Worm (Caenorhabditis elegans) whole organism, L1 larva: ENCODE results near the gene Y39C12A.9.

Experiments used
- C16A3.4 ChIP-seq: fragments of 150-350 bp; optimal IDR thresholded peaks from 2 replicates; lab custom pipeline; 2014; ENCODE audit warnings: missing biosample characterization, missing genetic modification characterization
- F16B12.6 ChIP-seq: fragments of 150-350 bp; optimal IDR thresholded peaks from 2 replicates; lab custom pipeline; 2014; ENCODE audit warnings: missing biosample characterization, missing genetic modification characterization
- Y116A8C.19 ChIP-seq: sonication (generic microtip); optimal IDR thresholded peaks from 2 replicates; lab custom pipeline; 2016; ENCODE audit warnings: missing compliant biosample characterization, missing genetic modification characterization, borderline replicate concordance
- aly-2 ChIP-seq: fragments of 150-350 bp; optimal IDR thresholded peaks from 2 replicates; lab custom pipeline; 2014; ENCODE audit warnings: missing biosample characterization, missing genetic modification characterization
- blmp-1 ChIP-seq: fragments of 150-350 bp; optimal IDR thresholded peaks from 2 replicates; lab custom pipeline; 2014; ENCODE audit warnings: missing biosample characterization, missing genetic modification characterization
- ceh-63 ChIP-seq: fragments of 200-800 bp; sonication (Bioruptor generic); optimal IDR thresholded peaks from 2 replicates; lab custom pipeline; 2018; ENCODE audit warnings: mild to moderate bottlenecking, missing genetic modification characterization, missing compliant biosample characterization
- ceh-82 ChIP-seq, 3 experiments: fragments of 150-350 bp in 1 of 3; sonication (generic microtip) in 2 of 3; optimal IDR thresholded peaks; 2 replicates each; lab custom pipeline; 2014 to 2017; ENCODE audit warnings: missing biosample characterization in 3 of 3, missing genetic modification characterization in 3 of 3
- dpl-1 ChIP-seq, 3 experiments: fragments of 150-350 bp in 2 of 3; sonication (generic microtip) in 1 of 3; optimal IDR thresholded peaks; 2 replicates each; lab custom pipeline; 2014 to 2017; ENCODE audit warnings: missing biosample characterization in 3 of 3, missing genetic modification characterization in 3 of 3, missing genetic modification reagents in 3 of 3
- dsc-1 ChIP-seq: sonication (generic microtip); optimal IDR thresholded peaks from 2 replicates; lab custom pipeline; 2016; ENCODE audit warnings: mild to moderate bottlenecking, missing genetic modification characterization, missing compliant biosample characterization
- efl-3 ChIP-seq: fragments of 200-800 bp; sonication (Bioruptor generic); optimal IDR thresholded peaks from 2 replicates; lab custom pipeline; 2018; ENCODE audit warnings: mild to moderate bottlenecking, missing genetic modification characterization, missing compliant biosample characterization
- egl-27 ChIP-seq, 2 experiments: fragments of 150-350 bp in 1 of 2; sonication (generic microtip); optimal IDR thresholded peaks; 3 replicates each; lab custom pipeline; 2017 to 2018; ENCODE audit warnings: missing biosample characterization in 2 of 2, missing genetic modification characterization in 2 of 2, missing genetic modification reagents in 2 of 2
- elt-2 ChIP-seq: sonication (generic microtip); optimal IDR thresholded peaks from 2 replicates; lab custom pipeline; 2016; ENCODE audit warnings: missing genetic modification characterization, mild to moderate bottlenecking, inconsistent platforms, missing compliant biosample characterization, missing genetic modification reagents
- fkh-4 ChIP-seq: sonication (generic microtip); optimal IDR thresholded peaks from 2 replicates; lab custom pipeline; 2016; ENCODE audit warnings: missing compliant biosample characterization, missing genetic modification characterization, borderline replicate concordance
- fkh-8 ChIP-seq: sonication (generic microtip); optimal IDR thresholded peaks from 2 replicates; lab custom pipeline; 2016; ENCODE audit warnings: mild to moderate bottlenecking, missing genetic modification characterization, missing compliant biosample characterization
- fos-1 ChIP-seq: fragments of 150-350 bp; optimal IDR thresholded peaks from 2 replicates; lab custom pipeline; 2014; ENCODE audit warnings: missing biosample characterization, missing genetic modification characterization
- grh-1 ChIP-seq: fragments of 200-800 bp; sonication (Bioruptor generic); IDR thresholded peaks from 2 replicates; pipeline ENCODE4 v1.3.6; 2022; ENCODE audit warnings: missing genetic modification reagents, missing genetic modification characterization, missing compliant biosample characterization
- hlh-4 ChIP-seq: sonication (generic microtip); optimal IDR thresholded peaks from 2 replicates; lab custom pipeline; 2016; ENCODE audit warnings: mild to moderate bottlenecking, missing genetic modification characterization, missing compliant biosample characterization
- irx-1 ChIP-seq: sonication (generic microtip); optimal IDR thresholded peaks from 2 replicates; lab custom pipeline; 2016; ENCODE audit warnings: missing genetic modification characterization, missing compliant biosample characterization
- lin-14 ChIP-seq: fragments of 200-800 bp; sonication (Bioruptor generic); optimal IDR thresholded peaks from 2 replicates; lab custom pipeline; 2018; ENCODE audit warnings: mild to moderate bottlenecking, missing genetic modification characterization, moderate library complexity, missing compliant biosample characterization
- mef-2 ChIP-seq: fragments of 150-350 bp; optimal IDR thresholded peaks from 2 replicates; lab custom pipeline; 2014; ENCODE audit warnings: missing biosample characterization, missing genetic modification characterization
- nhr-11 ChIP-seq: fragments of 150-350 bp; optimal IDR thresholded peaks from 2 replicates; lab custom pipeline; 2014; ENCODE audit warnings: missing biosample characterization, missing genetic modification characterization
- nhr-20 ChIP-seq: sonication (generic microtip); optimal IDR thresholded peaks from 2 replicates; lab custom pipeline; 2016; ENCODE audit warnings: mild to moderate bottlenecking, missing genetic modification characterization, missing compliant biosample characterization
- nhr-28 ChIP-seq: fragments of 150-350 bp; optimal IDR thresholded peaks from 2 replicates; lab custom pipeline; 2014; ENCODE audit warnings: missing biosample characterization, missing genetic modification characterization
- nhr-47 ChIP-seq: sonication (generic microtip); optimal IDR thresholded peaks from 2 replicates; lab custom pipeline; 2016; ENCODE audit warnings: mild to moderate bottlenecking, missing genetic modification characterization, moderate library complexity, missing compliant biosample characterization
- nhr-71 ChIP-seq: sonication (generic microtip); optimal IDR thresholded peaks from 2 replicates; lab custom pipeline; 2016; ENCODE audit warnings: mild to moderate bottlenecking, missing genetic modification characterization, moderate library complexity, missing compliant biosample characterization
- nhr-85 ChIP-seq: sonication (generic microtip); peaks from one replicate; lab custom pipeline; 2016; ENCODE audit warnings: missing genetic modification characterization, inconsistent platforms, missing compliant biosample characterization
- pag-3 ChIP-seq: sonication (generic microtip); optimal IDR thresholded peaks from 2 replicates; lab custom pipeline; 2017; ENCODE audit warnings: missing genetic modification characterization, mild to moderate bottlenecking, missing compliant biosample characterization, antibody characterized with exemption, borderline replicate concordance; ENCODE audit not compliant: insufficient read depth
- pax-3 ChIP-seq: fragments of 200-800 bp; sonication (Bioruptor generic); optimal IDR thresholded peaks from 2 replicates; lab custom pipeline; 2018; ENCODE audit warnings: mild to moderate bottlenecking, missing genetic modification characterization, moderate library complexity, missing compliant biosample characterization
- pqm-1 ChIP-seq: sonication (generic microtip); optimal IDR thresholded peaks from 3 replicates; lab custom pipeline; 2017; ENCODE audit warnings: missing biosample characterization, missing genetic modification characterization
- rnt-1 ChIP-seq: sonication (generic microtip); optimal IDR thresholded peaks from 2 replicates; lab custom pipeline; 2016; ENCODE audit warnings: mild to moderate bottlenecking, missing genetic modification characterization, moderate library complexity, missing compliant biosample characterization
- snu-23 ChIP-seq: sonication (generic microtip); optimal IDR thresholded peaks from 2 replicates; lab custom pipeline; 2016; ENCODE audit warnings: missing genetic modification characterization, missing compliant biosample characterization
- sox-4 ChIP-seq: sonication (generic microtip); optimal IDR thresholded peaks from 2 replicates; lab custom pipeline; 2016; ENCODE audit warnings: missing genetic modification characterization, missing compliant biosample characterization
- sptf-1 ChIP-seq: fragments of 150-350 bp; optimal IDR thresholded peaks from 2 replicates; lab custom pipeline; 2014; ENCODE audit warnings: missing biosample characterization, missing genetic modification characterization
- sup-37 ChIP-seq: fragments of 200-800 bp; sonication (Bioruptor generic); optimal IDR thresholded peaks from 2 replicates; lab custom pipeline; 2018; ENCODE audit warnings: mild to moderate bottlenecking, missing genetic modification characterization, missing compliant biosample characterization
- unc-30 ChIP-seq: sonication (generic microtip); optimal IDR thresholded peaks from 2 replicates; lab custom pipeline; 2017; ENCODE audit warnings: missing biosample characterization, missing genetic modification characterization
- unc-98 ChIP-seq: fragments of 200-800 bp; sonication (Bioruptor generic); IDR thresholded peaks from 2 replicates; pipeline ENCODE4 v1.3.6; 2022; ENCODE audit warnings: missing genetic modification characterization, missing compliant biosample characterization
- zag-1 ChIP-seq: fragments of 150-350 bp; optimal IDR thresholded peaks from 2 replicates; lab custom pipeline; 2014; ENCODE audit warnings: missing biosample characterization, missing genetic modification characterization
- ztf-4 ChIP-seq: fragments of 150-350 bp; optimal IDR thresholded peaks from 2 replicates; lab custom pipeline; 2014; ENCODE audit warnings: missing biosample characterization, missing genetic modification characterization

Y39C12A.9 gene

DNA sequence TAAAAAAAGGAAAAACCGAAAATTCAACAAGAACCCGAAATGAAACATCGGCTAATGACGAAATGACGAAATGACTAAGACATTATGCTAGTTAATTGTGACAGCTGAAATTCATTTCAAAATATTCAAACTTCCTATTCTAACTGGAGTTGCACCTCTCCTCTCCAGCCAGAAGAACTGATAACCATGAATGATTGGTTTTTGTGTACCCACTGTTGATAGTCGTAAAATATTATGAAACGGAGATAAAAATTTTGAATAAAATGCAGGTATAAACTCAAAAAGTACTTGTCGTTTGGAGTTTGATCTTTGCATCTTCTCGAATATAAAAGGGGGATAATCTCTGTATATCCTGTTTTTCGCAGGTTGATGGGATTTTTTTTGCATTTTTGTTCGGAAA lies 43.9 kb upstream of the Y39C12A.9 start:
- no peak for TF ChIP-seq nhr-71 (tag; lab: Kevin White, UChicago)
- TF ChIP-seq efl-3 (GFP tag; lab: Kevin White, UChicago) = no peak
- TF ChIP-seq aly-2 (tag; lab: Kevin White, UChicago) = no peak
- no peak for TF ChIP-seq sptf-1 (tag; lab: Kevin White, UChicago)
- peak; percentile 43 for TF ChIP-seq elt-2 (tag; lab: Kevin White, UChicago)

DNA sequence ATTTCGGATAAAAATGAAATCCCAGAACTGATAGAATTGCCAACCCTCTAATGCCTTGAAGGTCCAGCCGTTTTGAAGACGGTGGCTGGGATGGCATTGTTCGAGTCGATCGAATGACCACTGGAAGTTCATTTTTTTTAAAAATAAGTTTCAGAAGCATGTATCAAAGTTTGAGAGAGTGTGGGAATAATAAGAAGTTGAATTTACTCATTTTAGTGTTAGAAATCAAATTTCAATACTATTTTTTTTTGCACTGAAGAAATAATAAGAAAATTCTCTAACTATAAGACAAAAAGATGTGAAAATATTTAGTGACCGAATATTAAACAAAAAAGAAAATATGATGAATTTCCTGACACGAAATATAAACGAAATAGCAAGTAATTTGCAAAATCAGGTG lies 42.1 kb upstream of the Y39C12A.9 start, which contains the start of gene oac-59:
oac-59 (minus strand) TSS at position 101 of the 400 bp plus-strand sequence.
- no peak for TF ChIP-seq ztf-4 (tag; lab: Kevin White, UChicago)
- no peak for TF ChIP-seq pqm-1
- TF ChIP-seq grh-1 (GFP tag; lab: Robert Waterston, UW) = no peak
- TF ChIP-seq ceh-82 (tag; optimal IDR thresholded peaks at IDR 0.05; lab: Kevin White, UChicago) = no peak
- TF ChIP-seq mef-2 = no peak
- TF ChIP-seq pax-3 = no peak
- no peak for TF ChIP-seq egl-27 (tag; optimal IDR thresholded peaks at IDR 0.05; lab: Kevin White, UChicago)
- TF ChIP-seq fos-1 (tag; lab: Kevin White, UChicago) = no peak
- TF ChIP-seq pag-3 (tag; lab: Kevin White, UChicago) = no peak
- no peak for TF ChIP-seq nhr-85 (tag; lab: Kevin White, UChicago)
- TF ChIP-seq nhr-28 (tag; lab: Kevin White, UChicago) = no peak
- no peak for TF ChIP-seq dsc-1 (tag; lab: Kevin White, UChicago)
- TF ChIP-seq blmp-1 (tag; lab: Kevin White, UChicago) = no peak
- TF ChIP-seq dpl-1 (GFP tag; optimal IDR thresholded peaks at IDR 0.05; lab: Kevin White, UChicago) = no peak
- TF ChIP-seq Y116A8C.19 = no peak
- no peak for TF ChIP-seq irx-1 (tag; lab: Kevin White, UChicago)

ce11 chrIV:12290744-12291143 lies 31.7 kb upstream of the Y39C12A.9 start, which contains the start of gene C42C1.8:
Gene C42C1.8, plus strand, starts transcription at chrIV:12291044.
- TF ChIP-seq zag-1 (tag; lab: Kevin White, UChicago) (no peak), ceh-63 (GFP tag; lab: Kevin White, UChicago) (no peak), sptf-1 (tag; lab: Kevin White, UChicago) (no peak), fkh-4 (tag; lab: Kevin White, UChicago) (no peak), hlh-4 (tag; lab: Kevin White, UChicago) (no peak), sox-4 (no peak), egl-27 (tag; optimal IDR thresholded peaks at IDR 0.05; lab: Kevin White, UChicago) (no peak), rnt-1 (tag; lab: Kevin White, UChicago) (no peak), nhr-47 (no peak), ztf-4 (tag; lab: Kevin White, UChicago) (no peak), fos-1 (tag; lab: Kevin White, UChicago) (no peak), sup-37 (GFP tag; lab: Kevin White, UChicago) (no peak), nhr-85 (tag; lab: Kevin White, UChicago) (no peak)

DNA sequence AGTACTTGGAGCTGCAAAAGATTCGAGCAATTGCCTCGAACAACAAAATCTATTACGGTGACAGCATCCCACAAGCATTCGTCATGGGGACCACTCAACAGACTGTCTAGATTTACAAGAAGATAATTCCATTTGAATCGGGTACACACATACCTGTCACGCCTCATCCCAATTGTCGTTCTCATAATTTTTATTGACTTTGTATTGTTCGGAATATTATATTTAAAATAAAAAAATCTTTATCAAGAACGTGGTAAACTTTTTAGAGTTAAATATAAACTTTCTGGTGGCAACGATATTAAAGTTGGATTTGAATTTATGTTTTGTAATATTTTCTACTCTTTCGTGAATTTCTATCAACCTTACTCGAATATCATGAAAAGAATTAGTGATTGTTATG lies 30.1 kb upstream of the Y39C12A.9 start, which contains the start of gene C42C1.9:
C42C1.9 (plus strand) TSS at position 301 of the 400 bp plus-strand sequence.
- TF ChIP-seq unc-30 (tag; lab: Kevin White, UChicago) = no peak
- TF ChIP-seq unc-98 (GFP tag; lab: Robert Waterston, UW) = no peak
- TF ChIP-seq lin-14 (GFP tag; lab: Kevin White, UChicago) = no peak
- TF ChIP-seq ceh-63 (GFP tag; lab: Kevin White, UChicago) = no peak
- no peak for TF ChIP-seq irx-1 (tag; lab: Kevin White, UChicago)
- no peak for TF ChIP-seq nhr-11 (tag; lab: Kevin White, UChicago)
- TF ChIP-seq sptf-1 (tag; lab: Kevin White, UChicago) = no peak
- TF ChIP-seq C16A3.4 (tag; lab: Kevin White, UChicago) = no peak
- TF ChIP-seq nhr-20 (tag; lab: Kevin White, UChicago) = no peak
- no peak for TF ChIP-seq efl-3 (GFP tag; lab: Kevin White, UChicago)
- TF ChIP-seq F16B12.6 (tag; lab: Kevin White, UChicago) = no peak
- TF ChIP-seq egl-27 (tag; optimal IDR thresholded peaks at IDR 0.05; lab: Kevin White, UChicago) = no peak
- TF ChIP-seq sox-4 = no peak
- no peak for TF ChIP-seq ceh-82 (tag; optimal IDR thresholded peaks at IDR 0.05; lab: Kevin White, UChicago)
- TF ChIP-seq fkh-8 (tag; lab: Kevin White, UChicago) = no peak
- TF ChIP-seq snu-23 (GFP tag; lab: Kevin White, UChicago) = no peak
